Fruit fly (Drosophila melanogaster): ENCODE results near the gene Iml1.

- TF ChIP-seq CG9817 (tag; optimal IDR thresholded peaks at IDR 0.05) (no peak), NFAT (GFP tag; IDR thresholded peaks at IDR 0.05) (no peak), insv (GFP tag; optimal IDR thresholded peaks at IDR 0.05) (no peak), CG2199 (GFP tag; IDR thresholded peaks at IDR 0.05) (no peak), tgo (GFP tag; IDR thresholded peaks at IDR 0.05) (no peak), CG15514 (GFP tag; optimal IDR thresholded peaks at IDR 0.05) (no peak), CG2889 (GFP tag; IDR thresholded peaks at IDR 0.05) (no peak), corto (GFP tag; optimal IDR thresholded peaks at IDR 0.05) (no peak), CG6813 (GFP tag; optimal IDR thresholded peaks at IDR 0.05) (no peak)
These were observed 13.3 kb upstream of the Iml1 start for dm6 chr3L:1547117-1547507.

Measured in whole organism, embryonic.